Fruit fly (Drosophila melanogaster) whole organism, embryonic: Measurements from ENCODE around the gene CG15027.
A peak's percentile ranks its signal among the peaks of the same experiment; 100 is the strongest.

Experiments used
- Ada2b ChIP-seq: fragments of 200-800 bp; sonication (Bioruptor generic); IDR thresholded peaks from 2 replicates; pipeline ENCODE4 v1.3.6; 2022; ENCODE audit warnings: missing biosample characterization, missing genetic modification characterization
- Adf1 ChIP-seq: fragments of 200-800 bp; sonication (Bioruptor generic); IDR thresholded peaks from 2 replicates; pipeline ENCODE4 v1.3.6; 2022; ENCODE audit warnings: missing biosample characterization, missing genetic modification characterization
- CG12659 ChIP-seq: fragments of 200-800 bp; sonication (Bioruptor generic); optimal IDR thresholded peaks from 3 replicates; lab custom pipeline; 2017; ENCODE audit warnings: mild to moderate bottlenecking, missing biosample characterization, missing genetic modification reagents, missing genetic modification characterization
- CG13424 ChIP-seq: fragments of 200-800 bp; sonication (Bioruptor generic); optimal IDR thresholded peaks from 2 replicates; lab custom pipeline; 2019; ENCODE audit warnings: missing biosample characterization, mild to moderate bottlenecking, missing genetic modification characterization, moderate library complexity
- CG13894 ChIP-seq: fragments of 200-800 bp; sonication (Bioruptor generic); optimal IDR thresholded peaks from 3 replicates; lab custom pipeline; 2018; ENCODE audit warnings: missing biosample characterization, mild to moderate bottlenecking, missing genetic modification characterization, moderate library complexity
- CG14050 ChIP-seq: fragments of 200-800 bp; sonication (Bioruptor generic); IDR thresholded peaks from 3 replicates; pipeline ENCODE4 v1.3.6; 2022; ENCODE audit warnings: missing biosample characterization, missing genetic modification characterization
- CG15011 ChIP-seq: fragments of 200-800 bp; sonication (Bioruptor generic); optimal IDR thresholded peaks from 3 replicates; lab custom pipeline; 2018; ENCODE audit warnings: missing biosample characterization, mild to moderate bottlenecking, missing genetic modification characterization
- CG15514 ChIP-seq: fragments of 200-800 bp; sonication (Bioruptor generic); optimal IDR thresholded peaks from 3 replicates; lab custom pipeline; 2017; ENCODE audit warnings: missing biosample characterization, missing genetic modification characterization, mild to moderate bottlenecking, moderate library complexity, missing genetic modification reagents
- CG17359 ChIP-seq: fragments of 200-800 bp; sonication (Bioruptor generic); optimal IDR thresholded peaks from 3 replicates; lab custom pipeline; 2018; ENCODE audit warnings: missing biosample characterization, mild to moderate bottlenecking, missing genetic modification characterization, moderate library complexity
- CG17912 ChIP-seq: fragments of 200-800 bp; sonication (Bioruptor generic); optimal IDR thresholded peaks from 2 replicates; lab custom pipeline; 2018; ENCODE audit warnings: missing biosample characterization, mild to moderate bottlenecking, missing genetic modification characterization
- CG18619 ChIP-seq: fragments of 200-800 bp; sonication (Bioruptor generic); optimal IDR thresholded peaks from 3 replicates; lab custom pipeline; 2017; ENCODE audit warnings: missing biosample characterization, mild to moderate bottlenecking, missing genetic modification characterization
- CG2120 ChIP-seq: fragments of 200-800 bp; sonication (Bioruptor generic); optimal IDR thresholded peaks from 3 replicates; lab custom pipeline; 2016; ENCODE audit warnings: missing biosample characterization, missing genetic modification characterization
- CG2678 ChIP-seq: fragments of 200-800 bp; sonication (Bioruptor generic); optimal IDR thresholded peaks from 3 replicates; lab custom pipeline; 2019; ENCODE audit warnings: missing biosample characterization, mild to moderate bottlenecking, missing genetic modification characterization, moderate library complexity
- CG2712 ChIP-seq: fragments of 200-800 bp; optimal IDR thresholded peaks from 3 replicates; lab custom pipeline; 2019; ENCODE audit warnings: missing biosample characterization, mild to moderate bottlenecking, missing genetic modification characterization, moderate library complexity
- CG3281 ChIP-seq: fragments of 200-800 bp; sonication (Bioruptor generic); optimal IDR thresholded peaks from 3 replicates; lab custom pipeline; 2017; ENCODE audit warnings: missing biosample characterization, mild to moderate bottlenecking, missing genetic modification characterization
- CG5180 ChIP-seq: fragments of 200-800 bp; sonication (Bioruptor generic); optimal IDR thresholded peaks from 3 replicates; lab custom pipeline; 2017; ENCODE audit warnings: missing biosample characterization, missing genetic modification characterization, mild to moderate bottlenecking, moderate library complexity, missing genetic modification reagents
- CG6272 ChIP-seq: fragments of 200-800 bp; sonication (Bioruptor generic); IDR thresholded peaks from 2 replicates; pipeline ENCODE4 v1.3.6; 2022; ENCODE audit warnings: missing biosample characterization, missing genetic modification characterization
- CG8281 ChIP-seq: fragments of 200-800 bp; sonication (Bioruptor generic); optimal IDR thresholded peaks from 2 replicates; lab custom pipeline; 2018; ENCODE audit warnings: missing biosample characterization, mild to moderate bottlenecking, missing genetic modification characterization, moderate library complexity
- CG8924 ChIP-seq: fragments of 200-800 bp; optimal IDR thresholded peaks from 3 replicates; lab custom pipeline; 2019; ENCODE audit warnings: missing biosample characterization, mild to moderate bottlenecking, missing genetic modification characterization, moderate library complexity
- D19B ChIP-seq: fragments of 200-800 bp; sonication (Bioruptor generic); optimal IDR thresholded peaks from 2 replicates; lab custom pipeline; 2017; ENCODE audit warnings: missing biosample characterization, mild to moderate bottlenecking, missing genetic modification characterization
- Deaf1 ChIP-seq: fragments of 200-800 bp; optimal IDR thresholded peaks from 3 replicates; lab custom pipeline; 2019; ENCODE audit warnings: missing biosample characterization, mild to moderate bottlenecking, missing genetic modification characterization, moderate library complexity
- Dip2 ChIP-seq: fragments of 200-800 bp; sonication (Bioruptor generic); IDR thresholded peaks from 2 replicates; pipeline ENCODE4 v1.3.6; 2022; ENCODE audit warnings: missing biosample characterization, missing genetic modification characterization
- Hr51 ChIP-seq, 2 experiments: fragments of 200-800 bp; sonication (Bioruptor generic); optimal IDR thresholded peaks; 2 replicates in 1 of 2; 3 replicates in 1 of 2; lab custom pipeline; 2016 to 2018; ENCODE audit warnings: missing biosample characterization in 2 of 2, missing genetic modification characterization in 2 of 2, mild to moderate bottlenecking in 1 of 2, moderate library complexity in 1 of 2
- Med ChIP-seq: fragments of 200-800 bp; sonication (Bioruptor generic); peaks from one replicate; lab custom pipeline; 2016; ENCODE audit warnings: missing biosample characterization, missing genetic modification characterization, mild to moderate bottlenecking, inconsistent platforms, moderate library complexity
- NK7.1 ChIP-seq: fragments of 200-800 bp; sonication (Bioruptor generic); optimal IDR thresholded peaks from 3 replicates; lab custom pipeline; 2016; ENCODE audit warnings: missing biosample characterization, missing genetic modification characterization
- PHDP ChIP-seq: fragments of 200-800 bp; sonication (Bioruptor generic); optimal IDR thresholded peaks from 3 replicates; lab custom pipeline; 2018; ENCODE audit warnings: missing biosample characterization, mild to moderate bottlenecking, missing genetic modification characterization, moderate library complexity
- Six4 ChIP-seq: fragments of 200-800 bp; sonication (Bioruptor generic); optimal IDR thresholded peaks from 2 replicates; lab custom pipeline; 2016; ENCODE audit warnings: missing biosample characterization, missing genetic modification characterization
- amos ChIP-seq: fragments of 200-800 bp; sonication (Bioruptor generic); IDR thresholded peaks from 2 replicates; pipeline ENCODE4 v1.3.6; 2022; ENCODE audit warnings: missing biosample characterization, missing genetic modification characterization; ENCODE audit not compliant: partially characterized antibody
- br ChIP-seq: fragments of >200 bp; optimal IDR thresholded peaks from 2 replicates; lab custom pipeline; 2017
- cg ChIP-seq: fragments of 200-800 bp; sonication (Bioruptor generic); optimal IDR thresholded peaks from 3 replicates; lab custom pipeline; 2019; ENCODE audit warnings: missing biosample characterization, mild to moderate bottlenecking, missing genetic modification characterization, moderate library complexity
- chinmo ChIP-seq: fragments of 200-800 bp; sonication (Bioruptor generic); IDR thresholded peaks from 4 replicates; pipeline ENCODE4 v1.3.6; 2022; ENCODE audit warnings: missing biosample characterization, missing genetic modification characterization; ENCODE audit not compliant: partially characterized antibody
- dmrt99B ChIP-seq: fragments of 200-800 bp; sonication (Bioruptor generic); optimal IDR thresholded peaks from 2 replicates; lab custom pipeline; 2018; ENCODE audit warnings: missing biosample characterization, mild to moderate bottlenecking, missing genetic modification characterization, moderate library complexity
- dysf ChIP-seq: fragments of 200-800 bp; sonication (Bioruptor generic); IDR thresholded peaks from 3 replicates; pipeline ENCODE4 v1.3.6; 2022; ENCODE audit warnings: missing biosample characterization, missing genetic modification characterization
- emc ChIP-seq: fragments of 200-800 bp; sonication (Bioruptor generic); optimal IDR thresholded peaks from 2 replicates; lab custom pipeline; 2016; ENCODE audit warnings: missing biosample characterization, missing genetic modification characterization
- fd64A ChIP-seq: fragments of 200-800 bp; sonication (Bioruptor generic); optimal IDR thresholded peaks from 3 replicates; lab custom pipeline; 2018; ENCODE audit warnings: missing biosample characterization, mild to moderate bottlenecking, missing genetic modification characterization
- gem ChIP-seq: fragments of 200-800 bp; sonication (Bioruptor generic); optimal IDR thresholded peaks from 2 replicates; lab custom pipeline; 2019; ENCODE audit warnings: missing biosample characterization, mild to moderate bottlenecking, missing genetic modification characterization, moderate library complexity
- gro ChIP-seq: fragments of 200-800 bp; sonication (Bioruptor generic); optimal IDR thresholded peaks from 2 replicates; lab custom pipeline; 2016; ENCODE audit warnings: missing biosample characterization, missing genetic modification characterization
- ken ChIP-seq: fragments of 200-800 bp; sonication (Bioruptor generic); IDR thresholded peaks from 3 replicates; pipeline ENCODE4 v1.3.6; 2022; ENCODE audit warnings: missing biosample characterization, missing genetic modification characterization
- nerfin-1 ChIP-seq: fragments of 200-800 bp; sonication (Bioruptor generic); optimal IDR thresholded peaks from 3 replicates; lab custom pipeline; 2019; ENCODE audit warnings: missing biosample characterization, mild to moderate bottlenecking, missing genetic modification characterization, moderate library complexity
- pan ChIP-seq, 4 experiments: fragments of >200 bp in 3 of 4; fragments of 200-800 bp in 1 of 4; sonication (Bioruptor generic) in 1 of 4; optimal IDR thresholded peaks in 3 of 4; IDR thresholded peaks in 1 of 4; 2 replicates each; pipeline versions ENCODE4 v1.3.6 to Lab custom; 2017 to 2022; ENCODE audit warnings: missing biosample characterization in 2 of 4, missing genetic modification characterization in 2 of 4, mixed read lengths in 1 of 4
- sr ChIP-seq: fragments of 200-800 bp; sonication (Bioruptor generic); IDR thresholded peaks from 3 replicates; pipeline ENCODE4 v1.3.6; 2022; ENCODE audit warnings: missing biosample characterization, missing genetic modification characterization
- toy ChIP-seq: fragments of 200-800 bp; sonication (Bioruptor generic); IDR thresholded peaks from 2 replicates; pipeline ENCODE4 v1.3.6; 2022; ENCODE audit warnings: missing biosample characterization, missing genetic modification characterization
- z ChIP-seq: fragments of 200-800 bp; sonication (Bioruptor generic); IDR thresholded peaks from 3 replicates; pipeline ENCODE4 v1.3.6; 2022; ENCODE audit warnings: missing biosample characterization, missing genetic modification characterization

The CG15027 gene

DNA sequence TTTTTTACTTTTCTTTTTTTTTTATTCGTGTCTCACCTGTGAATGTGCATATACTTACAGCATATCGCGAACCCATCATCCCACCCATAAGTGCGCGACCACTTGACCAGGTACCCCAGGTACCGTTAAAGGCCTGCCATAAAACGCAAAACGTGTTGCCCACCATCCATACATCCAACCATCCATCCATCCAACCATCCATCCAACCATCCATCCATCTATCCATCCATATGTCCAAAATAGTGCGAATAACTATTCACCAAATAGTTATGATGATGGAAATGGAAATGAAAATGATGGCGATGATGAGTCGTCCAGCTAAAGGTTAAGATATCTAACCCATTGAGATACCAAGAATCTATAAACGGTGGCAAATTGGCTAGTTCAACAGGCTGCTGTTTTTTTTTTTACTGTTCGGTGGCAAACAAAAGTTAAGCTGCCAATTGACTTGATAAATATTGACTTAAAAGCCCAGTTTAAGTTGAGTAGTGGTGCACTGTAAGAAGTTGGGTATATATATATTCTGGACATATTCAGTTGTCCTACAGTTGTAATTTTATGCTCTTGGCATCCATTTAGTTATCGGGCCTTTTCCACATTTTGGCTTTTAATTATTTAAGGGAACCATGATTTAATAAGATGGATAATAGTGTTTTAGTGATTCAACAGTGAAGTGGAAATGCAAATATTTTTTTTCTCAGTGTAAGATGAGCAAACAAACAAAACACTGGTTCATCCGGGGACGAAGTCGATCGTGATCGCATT, 42.4 kb upstream of the CG15027 start (continued):
- TF ChIP-seq CG17359, result no peak
- peak; percentile 3 for TF ChIP-seq CG12659 (GFP tag; lab: Kevin White, UChicago)
- TF ChIP-seq gem (tag; lab: Kevin White, UChicago), result peak; percentile 44
- peak; percentile 1 for TF ChIP-seq CG2712 (tag; lab: Kevin White, UChicago)
- no peak for TF ChIP-seq gro (GFP tag; lab: Kevin White, UChicago)
- TF ChIP-seq ken (GFP tag; lab: Robert Waterston, UW), result no peak
- 0 out of 3 replicates have a peak, but pooled peaks have one; percentile 23 for TF ChIP-seq dysf
- no peak for TF ChIP-seq CG6272 (GFP tag; lab: Robert Waterston, UW)
- peak; percentile 19 for TF ChIP-seq CG13424 (tag; lab: Kevin White, UChicago)
- TF ChIP-seq CG2678 (tag; lab: Kevin White, UChicago), result peak; percentile 45
- TF ChIP-seq Ada2b (GFP tag; lab: Robert Waterston, UW), result 0 out of 2 replicates have a peak, but pooled peaks have one; percentile 15
- no peak for TF ChIP-seq CG8924 (tag; lab: Kevin White, UChicago)
- peak; percentile 32 for TF ChIP-seq dmrt99B (tag; lab: Kevin White, UChicago)
- no peak for TF ChIP-seq Adf1 (GFP tag; lab: Robert Waterston, UW)
- peak; percentile 98 for TF ChIP-seq CG8281 (tag; lab: Kevin White, UChicago)
- no peak for TF ChIP-seq emc (GFP tag; lab: Kevin White, UChicago)
- no peak for TF ChIP-seq NK7.1
- peak in 1 of 2 experiments; percentile 19 for TF ChIP-seq Hr51 (GFP tag; optimal IDR thresholded peaks at IDR 0.05; lab: Kevin White, UChicago)
- TF ChIP-seq D19B (GFP tag; lab: Kevin White, UChicago), result no peak
- TF ChIP-seq nerfin-1 (tag; lab: Kevin White, UChicago), result no peak
- peak; percentile 77 for TF ChIP-seq Med
- peak; percentile 10 for TF ChIP-seq CG2120 (GFP tag; lab: Kevin White, UChicago)
- no peak for TF ChIP-seq pan (optimal IDR thresholded peaks at IDR 0.05; lab: Kevin White, UChicago)
- peak in 1 of 2 experiments; percentile 14 for TF ChIP-seq pan (GFP tag; optimal IDR thresholded peaks at IDR 0.05 in 1 of 2, IDR thresholded peaks at IDR 0.05 in 1 of 2)
- TF ChIP-seq CG3281 (GFP tag; lab: Kevin White, UChicago), result peak; percentile 11
- no peak for TF ChIP-seq toy (GFP tag; lab: Robert Waterston, UW)
- no peak for TF ChIP-seq Dip2 (GFP tag; lab: Robert Waterston, UW)
- TF ChIP-seq PHDP (tag; lab: Kevin White, UChicago), result peak; percentile 9
- no peak for TF ChIP-seq CG18619
- no peak for TF ChIP-seq z (GFP tag; lab: Robert Waterston, UW)
- no peak for TF ChIP-seq amos (GFP tag; lab: Robert Waterston, UW)
- no peak for TF ChIP-seq Six4 (GFP tag; lab: Kevin White, UChicago)
- no peak for TF ChIP-seq br (lab: Kevin White, UChicago)

DNA sequence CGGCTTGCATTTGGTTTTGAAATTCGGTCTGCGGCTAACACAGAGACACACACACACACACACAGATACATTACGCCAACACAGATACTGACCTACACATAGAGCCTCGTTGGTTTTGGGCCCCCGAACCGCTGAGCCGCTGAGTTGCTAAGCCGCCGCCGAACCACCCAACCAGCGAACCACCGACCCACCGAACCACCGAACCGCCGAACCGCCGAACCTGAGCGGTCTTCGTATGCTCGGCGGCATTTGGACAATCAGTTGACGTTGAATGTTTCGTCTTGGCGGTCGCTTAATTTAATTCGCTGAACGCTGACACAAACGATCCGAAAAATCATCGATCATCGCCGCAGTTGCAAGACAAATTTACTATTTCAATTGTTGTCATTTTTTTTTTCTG, 39.9 kb upstream of the CG15027 start, which contains the start of gene drd:
Gene drd (plus strand): TSS at position 258 of the 400 bp plus-strand sequence.
- TF ChIP-seq CG15514 (GFP tag; lab: Kevin White, UChicago), result peak; percentile 13
- TF ChIP-seq CG14050 (GFP tag; lab: Robert Waterston, UW), result peak; percentile 40; the same call in 1 of the 3 replicates
- TF ChIP-seq Deaf1, result peak; percentile 89
- peak; percentile 13 for TF ChIP-seq CG13894 (tag; lab: Kevin White, UChicago)
- TF ChIP-seq cg, result peak; percentile 42
- TF ChIP-seq sr (GFP tag; lab: Robert Waterston, UW), result 0 out of 3 replicates have a peak, but pooled peaks have one; percentile 8
- TF ChIP-seq fd64A, result no peak
- TF ChIP-seq CG5180 (GFP tag; lab: Kevin White, UChicago), result peak; percentile 79
- no peak for TF ChIP-seq CG17912 (GFP tag; lab: Kevin White, UChicago)
- TF ChIP-seq chinmo, result 0 out of 4 replicates have a peak, but pooled peaks have one; percentile 62
- TF ChIP-seq CG15011 (GFP tag; lab: Kevin White, UChicago), result no peak
- TF ChIP-seq Med, result peak; percentile 71
- TF ChIP-seq, all 482 proteins: peak for 9
